Worm (Caenorhabditis elegans) whole organism, L4 larva: ENCODE data around the gene btb-16.

Experiments
- T26A8.4 ChIP-seq: fragments of 200-800 bp; sonication (Bioruptor generic); IDR thresholded peaks from 2 replicates; pipeline ENCODE4 v1.3.6; 2022; ENCODE audit warnings: missing genetic modification characterization, missing compliant biosample characterization
- Y105C5A.15 ChIP-seq: fragments of 200-800 bp; sonication (Bioruptor generic); IDR thresholded peaks from 2 replicates; pipeline ENCODE4 v1.3.6; 2022; ENCODE audit warnings: missing genetic modification characterization, missing compliant biosample characterization
- Y48G9A.11 ChIP-seq: fragments of 200-800 bp; sonication (Bioruptor generic); IDR thresholded peaks from 2 replicates; pipeline ENCODE4 v1.3.6; 2022; ENCODE audit warnings: missing genetic modification reagents, missing genetic modification characterization, missing compliant biosample characterization
- Y75B8A.6 ChIP-seq: fragments of 200-800 bp; sonication (Bioruptor generic); IDR thresholded peaks from 2 replicates; pipeline ENCODE4 v1.3.6; 2022; ENCODE audit warnings: missing genetic modification reagents, missing genetic modification characterization, missing compliant biosample characterization
- ceh-62 ChIP-seq: sonication (generic microtip); optimal IDR thresholded peaks from 2 replicates; lab custom pipeline; 2017; ENCODE audit warnings: missing biosample characterization, missing genetic modification characterization
- cey-2 ChIP-seq: sonication (generic microtip); optimal IDR thresholded peaks from 3 replicates; lab custom pipeline; 2017; ENCODE audit warnings: missing genetic modification characterization, mild to moderate bottlenecking, missing compliant biosample characterization, antibody characterized with exemption, borderline replicate concordance; ENCODE audit not compliant: insufficient read depth
- ctbp-1 ChIP-seq: fragments of 200-800 bp; sonication (Bioruptor generic); IDR thresholded peaks from 2 replicates; pipeline ENCODE4 v1.3.6; 2022; ENCODE audit warnings: missing genetic modification reagents, missing genetic modification characterization, missing compliant biosample characterization
- dmd-6 ChIP-seq: fragments of 200-800 bp; sonication (Bioruptor generic); IDR thresholded peaks from 2 replicates; pipeline ENCODE4 v1.3.6; 2022; ENCODE audit warnings: missing genetic modification reagents, missing genetic modification characterization, missing compliant biosample characterization
- dmd-8 ChIP-seq: fragments of 200-800 bp; sonication (Bioruptor generic); IDR thresholded peaks from 2 replicates; pipeline ENCODE4 v1.3.6; 2022; ENCODE audit warnings: missing genetic modification characterization, missing compliant biosample characterization
- dmd-9 ChIP-seq: fragments of 200-800 bp; sonication (Bioruptor generic); IDR thresholded peaks from 2 replicates; pipeline ENCODE4 v1.3.6; 2022; ENCODE audit warnings: missing genetic modification reagents, missing genetic modification characterization, missing compliant biosample characterization
- dpl-1 ChIP-seq: fragments of 150-350 bp; optimal IDR thresholded peaks from 2 replicates; lab custom pipeline; 2014; ENCODE audit warnings: missing biosample characterization, missing genetic modification reagents, missing genetic modification characterization
- egl-43 ChIP-seq: fragments of 200-800 bp; sonication (Bioruptor generic); IDR thresholded peaks from 2 replicates; pipeline ENCODE4 v1.3.6; 2022; ENCODE audit warnings: missing genetic modification reagents, missing genetic modification characterization, missing compliant biosample characterization
- fkh-10 ChIP-seq: fragments of 150-350 bp; optimal IDR thresholded peaks from 2 replicates; lab custom pipeline; 2014; ENCODE audit warnings: missing biosample characterization, missing genetic modification reagents, missing genetic modification characterization
- fos-1 ChIP-seq: fragments of 150-350 bp; optimal IDR thresholded peaks from 2 replicates; lab custom pipeline; 2014; ENCODE audit warnings: missing biosample characterization, missing genetic modification characterization
- gei-8 ChIP-seq: fragments of 200-800 bp; sonication (Bioruptor generic); optimal IDR thresholded peaks from 2 replicates; lab custom pipeline; 2018; ENCODE audit warnings: mild to moderate bottlenecking, missing genetic modification characterization, missing compliant biosample characterization
- hif-1 ChIP-seq, 2 experiments: sonication (generic microtip); optimal IDR thresholded peaks; 2 replicates each; lab custom pipeline; 2016 to 2017; ENCODE audit warnings: missing compliant biosample characterization in 2 of 2, missing genetic modification characterization in 2 of 2, missing genetic modification reagents in 2 of 2, missing genotype in 2 of 2, mild to moderate bottlenecking in 1 of 2
- hlh-11 ChIP-seq: fragments of 200-800 bp; sonication (Bioruptor generic); optimal IDR thresholded peaks from 2 replicates; lab custom pipeline; 2018; ENCODE audit warnings: mild to moderate bottlenecking, missing genetic modification characterization, missing compliant biosample characterization
- hlh-30 ChIP-seq: sonication (generic microtip); optimal IDR thresholded peaks from 2 replicates; lab custom pipeline; 2017; ENCODE audit warnings: antibody characterized with exemption, mild to moderate bottlenecking, missing genetic modification characterization, missing compliant biosample characterization; ENCODE audit not compliant: insufficient read depth
- lim-7 ChIP-seq: fragments of 200-800 bp; sonication (Bioruptor generic); IDR thresholded peaks from 2 replicates; pipeline ENCODE4 v1.3.6; 2022; ENCODE audit warnings: missing genetic modification characterization, missing compliant biosample characterization
- lin-29 ChIP-seq: fragments of 200-800 bp; sonication (Bioruptor generic); IDR thresholded peaks from 2 replicates; pipeline ENCODE4 v1.3.6; 2022; ENCODE audit warnings: missing genetic modification reagents, missing genetic modification characterization, missing compliant biosample characterization
- lir-3 ChIP-seq: sonication (generic microtip); optimal IDR thresholded peaks from 2 replicates; lab custom pipeline; 2016; ENCODE audit warnings: mild to moderate bottlenecking, missing genetic modification characterization, missing compliant biosample characterization
- madf-5 ChIP-seq, 2 experiments: fragments of 200-800 bp; sonication (Bioruptor generic); IDR thresholded peaks; 2 replicates each; pipeline ENCODE4 v1.3.6; 2022; ENCODE audit warnings: missing compliant biosample characterization in 2 of 2, missing genetic modification characterization in 2 of 2
- mdl-1 ChIP-seq, 2 experiments: fragments of 150-350 bp in 1 of 2; sonication (generic microtip) in 1 of 2; optimal IDR thresholded peaks; 2 replicates each; lab custom pipeline; 2014 to 2017; ENCODE audit warnings: missing biosample characterization in 2 of 2, missing genetic modification characterization in 2 of 2
- mdt-29 ChIP-seq: fragments of 200-800 bp; sonication (Bioruptor generic); IDR thresholded peaks from 2 replicates; pipeline ENCODE4 v1.3.6; 2022; ENCODE audit warnings: missing genetic modification reagents, missing genetic modification characterization, missing compliant biosample characterization
- mep-1 ChIP-seq: fragments of 150-350 bp; sonication (generic microtip); optimal IDR thresholded peaks from 3 replicates; lab custom pipeline; 2014; ENCODE audit warnings: missing biosample characterization, missing genetic modification characterization
- mes-2 ChIP-seq: sonication (generic microtip); optimal IDR thresholded peaks from 2 replicates; lab custom pipeline; 2016; ENCODE audit warnings: missing genotype, mild to moderate bottlenecking, missing genetic modification characterization, missing compliant biosample characterization; ENCODE audit not compliant: poor library complexity, severe bottlenecking
- mxl-2 ChIP-seq: fragments of 200-800 bp; sonication (Bioruptor generic); conservative IDR thresholded peaks from 2 replicates; pipeline ENCODE4 v1.3.6; 2022; ENCODE audit warnings: missing genetic modification reagents, missing genetic modification characterization, missing compliant biosample characterization
- nhr-10 ChIP-seq: fragments of 150-350 bp; optimal IDR thresholded peaks from 2 replicates; lab custom pipeline; 2014; ENCODE audit warnings: missing biosample characterization, missing genetic modification characterization
- nhr-28 ChIP-seq: fragments of 150-350 bp; optimal IDR thresholded peaks from 2 replicates; lab custom pipeline; 2014; ENCODE audit warnings: missing biosample characterization, missing genetic modification characterization
- nhr-42 ChIP-seq: fragments of 200-800 bp; sonication (Bioruptor generic); IDR thresholded peaks from 2 replicates; pipeline ENCODE4 v1.3.6; 2022; ENCODE audit warnings: missing genetic modification characterization, missing compliant biosample characterization
- nhr-76 ChIP-seq: fragments of 150-350 bp; optimal IDR thresholded peaks from 2 replicates; lab custom pipeline; 2014; ENCODE audit warnings: missing biosample characterization, missing genetic modification characterization
- nhr-77 ChIP-seq: fragments of 150-350 bp; optimal IDR thresholded peaks from 2 replicates; lab custom pipeline; 2014; ENCODE audit warnings: missing biosample characterization, missing genetic modification characterization
- pha-4 ChIP-seq, 2 experiments: fragments of 150-350 bp in 1 of 2; fragments of 200-800 bp in 1 of 2; sonication (Bioruptor generic) in 1 of 2; IDR thresholded peaks in 1 of 2; optimal IDR thresholded peaks in 1 of 2; 2 replicates each; pipeline versions ENCODE4 v1.3.6 to Lab custom; 2014 to 2022; ENCODE audit warnings: missing genetic modification characterization in 2 of 2, missing genetic modification reagents in 2 of 2, missing biosample characterization in 1 of 2, missing compliant biosample characterization in 1 of 2
- set-16 ChIP-seq: fragments of 200-800 bp; sonication (Bioruptor generic); IDR thresholded peaks from 2 replicates; pipeline ENCODE4 v1.3.6; 2022; ENCODE audit warnings: missing genetic modification reagents, missing genetic modification characterization, missing compliant biosample characterization
- spr-1 ChIP-seq: sonication (generic microtip); optimal IDR thresholded peaks from 2 replicates; lab custom pipeline; 2016; ENCODE audit warnings: mild to moderate bottlenecking, missing genetic modification characterization, missing compliant biosample characterization
- zfp-3 ChIP-seq: fragments of 200-800 bp; sonication (Bioruptor generic); conservative IDR thresholded peaks from 2 replicates; pipeline ENCODE4 v1.3.6; 2022; ENCODE audit warnings: missing genetic modification reagents, missing genetic modification characterization, missing compliant biosample characterization
- zip-11 ChIP-seq: fragments of 200-800 bp; sonication (Bioruptor generic); IDR thresholded peaks from 2 replicates; pipeline ENCODE4 v1.3.6; 2022; ENCODE audit warnings: missing genetic modification characterization, missing compliant biosample characterization
- zip-2 ChIP-seq: fragments of 150-350 bp; optimal IDR thresholded peaks from 2 replicates; lab custom pipeline; 2014; ENCODE audit warnings: missing biosample characterization, missing genetic modification characterization
- ztf-7 ChIP-seq: fragments of 150-350 bp; optimal IDR thresholded peaks from 2 replicates; lab custom pipeline; 2014; ENCODE audit warnings: missing biosample characterization, missing genetic modification characterization

The btb-16 gene

ce11 chrII:3323179-3323578 is 26.5 kb downstream of the btb-16 start, which contains the start of gene Y46D2A.2:
Y46D2A.2 (minus strand) TSS chrII:3323279.
- TF ChIP-seq lin-29 (GFP tag; lab: Robert Waterston, UW) (no peak), pha-4 (GFP tag; IDR thresholded peaks at IDR 0.05; lab: Robert Waterston, UW) (no peak), pha-4 (tag; optimal IDR thresholded peaks at IDR 0.05; lab: Kevin White, UChicago) (no peak), nhr-42 (GFP tag; lab: Robert Waterston, UW) (no peak), mes-2 (tag; lab: Kevin White, UChicago) (no peak), nhr-28 (no peak), mdl-1 (tag; optimal IDR thresholded peaks at IDR 0.05; lab: Kevin White, UChicago) (no peak)

ce11 chrII:3327104-3327503 is 30.4 kb downstream of the btb-16 start, which contains the start of gene Y46D2A.3:
Y46D2A.3 (minus strand) TSS chrII:3327204.
- TF ChIP-seq ctbp-1 (GFP tag; lab: Robert Waterston, UW) (no peak), dmd-6 (no peak), nhr-10 (tag; lab: Kevin White, UChicago) (no peak), nhr-77 (tag; lab: Kevin White, UChicago) (no peak), T26A8.4 (GFP tag; lab: Robert Waterston, UW) (no peak), hlh-11 (tag; lab: Kevin White, UChicago) (no peak), nhr-28 (no peak), mdt-29 (GFP tag; lab: Robert Waterston, UW) (no peak), nhr-76 (no peak), mep-1 (tag; lab: Kevin White, UChicago) (no peak), hif-1 (tag; optimal IDR thresholded peaks at IDR 0.05; lab: Kevin White, UChicago) (no peak), mxl-2 (GFP tag; lab: Robert Waterston, UW) (no peak), spr-1 (tag; lab: Kevin White, UChicago) (no peak), fos-1 (no peak)

ce11 chrII:3332039-3332438 is 35.4 kb downstream of the btb-16 start, which contains the start of gene irld-27:
irld-27 (plus strand) TSS chrII:3332339.
- TF ChIP-seq set-16 (GFP tag; lab: Robert Waterston, UW), result no peak
- no peak for TF ChIP-seq cey-2 (tag; lab: Kevin White, UChicago)
- no peak for TF ChIP-seq hlh-11 (tag; lab: Kevin White, UChicago)
- no peak for TF ChIP-seq nhr-77 (tag; lab: Kevin White, UChicago)
- TF ChIP-seq Y105C5A.15 (GFP tag; lab: Robert Waterston, UW), result no peak
- TF ChIP-seq Y75B8A.6 (GFP tag; lab: Robert Waterston, UW), result no peak
- TF ChIP-seq mxl-2 (GFP tag; lab: Robert Waterston, UW), result no peak
- no peak for TF ChIP-seq lim-7 (GFP tag; lab: Robert Waterston, UW)
- TF ChIP-seq zfp-3 (GFP tag; lab: Robert Waterston, UW), result no peak
- no peak for TF ChIP-seq mdt-29 (GFP tag; lab: Robert Waterston, UW)
- no peak for TF ChIP-seq gei-8 (GFP tag; lab: Kevin White, UChicago)
- TF ChIP-seq zip-11 (GFP tag; lab: Robert Waterston, UW), result no peak
- TF ChIP-seq mes-2 (tag; lab: Kevin White, UChicago), result no peak
- TF ChIP-seq ceh-62, result no peak
- TF ChIP-seq ztf-7 (tag; lab: Kevin White, UChicago), result no peak
- TF ChIP-seq egl-43 (GFP tag; lab: Robert Waterston, UW), result no peak
- TF ChIP-seq zip-2 (tag; lab: Kevin White, UChicago), result no peak

- TF ChIP-seq fkh-10 (GFP tag; lab: Kevin White, UChicago), result no peak
- TF ChIP-seq hlh-30 (tag; lab: Kevin White, UChicago), result no peak
- no peak for TF ChIP-seq dmd-8 (GFP tag; lab: Robert Waterston, UW)
- no peak for TF ChIP-seq Y48G9A.11 (GFP tag; lab: Robert Waterston, UW)
- no peak for TF ChIP-seq madf-5 (GFP tag; IDR thresholded peaks at IDR 0.05; lab: Robert Waterston, UW)
- no peak for TF ChIP-seq zip-11 (GFP tag; lab: Robert Waterston, UW)
- no peak for TF ChIP-seq lin-29 (GFP tag; lab: Robert Waterston, UW)
- TF ChIP-seq dmd-9 (GFP tag; lab: Robert Waterston, UW), result no peak
- no peak for TF ChIP-seq dpl-1 (GFP tag; lab: Kevin White, UChicago)
- TF ChIP-seq lir-3 (tag; lab: Kevin White, UChicago), result no peak
These were observed 40.4 kb downstream of the btb-16 start, which contains the start of gene F14D2.19 for ce11 chrII:3337039-3337438. F14D2.19 (minus strand) TSS chrII:3337139.
